Fruit fly (Drosophila melanogaster) S2 (cell line): ENCODE data around the gene Piezo.

Experiments
- CG8478 ChIP-seq: fragments of >200 bp; optimal IDR thresholded peaks from 2 replicates; lab custom pipeline; 2018
- CTCF ChIP-seq, 2 experiments: fragments of >200 bp; optimal IDR thresholded peaks; 2 replicates each; lab custom pipeline; 2018

DNA sequence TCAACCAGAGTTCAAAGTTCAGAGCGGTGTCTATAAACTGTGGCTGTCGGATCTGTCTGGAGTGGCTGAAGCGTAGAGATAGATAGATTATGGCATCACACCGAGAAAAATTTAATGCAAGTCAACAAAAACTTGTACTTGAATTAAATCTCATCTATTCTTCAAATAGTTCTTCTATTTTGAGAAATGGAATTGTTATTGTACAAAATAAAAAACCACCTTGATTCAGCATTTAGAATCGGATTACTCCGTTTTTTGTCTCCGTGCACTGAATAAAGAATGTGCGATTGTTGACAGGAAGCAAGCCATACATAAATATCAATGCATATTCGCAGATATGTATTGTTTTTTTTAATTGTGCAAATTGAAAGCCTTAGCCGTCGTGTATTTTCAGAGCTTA is 66.8 kb downstream of the Piezo start:
- TF ChIP-seq CG8478 (lab: Kevin White, UChicago): no peak
- no peak for TF ChIP-seq CTCF (optimal IDR thresholded peaks at IDR 0.05; lab: Kevin White, UChicago)
